Worm (Caenorhabditis elegans) whole organism, L2 larva: ENCODE data around the gene nhr-37.
A peak's percentile ranks its signal among the peaks of the same experiment; 100 is the strongest.

Source experiments
- C34F6.9 ChIP-seq: fragments of 150-350 bp; optimal IDR thresholded peaks from 2 replicates; lab custom pipeline; 2014; ENCODE audit warnings: missing biosample characterization, missing genetic modification characterization
- F13H6.1 ChIP-seq: sonication (generic microtip); optimal IDR thresholded peaks from 2 replicates; lab custom pipeline; 2016; ENCODE audit warnings: missing genetic modification characterization, missing compliant biosample characterization
- R02D3.7 ChIP-seq: fragments of 150-350 bp; optimal IDR thresholded peaks from 2 replicates; lab custom pipeline; 2014; ENCODE audit warnings: missing biosample characterization, missing genetic modification characterization
- Y55F3AM.14 ChIP-seq: fragments of 200-800 bp; sonication (Bioruptor generic); optimal IDR thresholded peaks from 2 replicates; lab custom pipeline; 2018; ENCODE audit warnings: mild to moderate bottlenecking, missing genetic modification characterization, missing compliant biosample characterization
- ZK546.5 ChIP-seq: sonication (generic microtip); optimal IDR thresholded peaks from 2 replicates; lab custom pipeline; 2017; ENCODE audit warnings: missing biosample characterization, missing genetic modification characterization
- alr-1 ChIP-seq: fragments of 150-350 bp; optimal IDR thresholded peaks from 2 replicates; lab custom pipeline; 2014; ENCODE audit warnings: missing biosample characterization, missing genetic modification characterization
- aly-2 ChIP-seq: fragments of 150-350 bp; optimal IDR thresholded peaks from 2 replicates; lab custom pipeline; 2014; ENCODE audit warnings: missing biosample characterization, missing genetic modification characterization
- ama-1 ChIP-seq: fragments of 150-350 bp; optimal IDR thresholded peaks from 2 replicates; lab custom pipeline; 2018; ENCODE audit warnings: inconsistent platforms
- blmp-1 ChIP-seq: sonication (generic microtip); optimal IDR thresholded peaks from 2 replicates; lab custom pipeline; 2017; ENCODE audit warnings: missing genetic modification characterization, mild to moderate bottlenecking, missing compliant biosample characterization, antibody characterized with exemption, moderate library complexity; ENCODE audit not compliant: insufficient read depth
- ceh-16 ChIP-seq: fragments of 150-350 bp; optimal IDR thresholded peaks from 2 replicates; lab custom pipeline; 2014; ENCODE audit warnings: missing biosample characterization, missing genetic modification characterization
- ceh-82 ChIP-seq: fragments of 150-350 bp; optimal IDR thresholded peaks from 2 replicates; lab custom pipeline; 2014; ENCODE audit warnings: missing biosample characterization, missing genetic modification characterization
- crh-2 ChIP-seq: sonication (generic microtip); optimal IDR thresholded peaks from 2 replicates; lab custom pipeline; 2017; ENCODE audit warnings: missing biosample characterization, missing genetic modification characterization
- dmd-4 ChIP-seq: sonication (generic microtip); optimal IDR thresholded peaks from 2 replicates; lab custom pipeline; 2017; ENCODE audit warnings: missing biosample characterization, missing genetic modification characterization
- egl-27 ChIP-seq: sonication (generic microtip); optimal IDR thresholded peaks from 3 replicates; lab custom pipeline; 2017; ENCODE audit warnings: missing biosample characterization, missing genetic modification reagents, missing genetic modification characterization
- elt-1 ChIP-seq: fragments of 150-350 bp; optimal IDR thresholded peaks from 2 replicates; lab custom pipeline; 2014; ENCODE audit warnings: missing biosample characterization, missing genetic modification characterization
- elt-3 ChIP-seq: sonication (generic microtip); optimal IDR thresholded peaks from 2 replicates; lab custom pipeline; 2017; ENCODE audit warnings: missing biosample characterization, missing genetic modification characterization
- fos-1 ChIP-seq: fragments of 150-350 bp; optimal IDR thresholded peaks from 2 replicates; lab custom pipeline; 2014; ENCODE audit warnings: missing biosample characterization, missing genetic modification characterization
- gmeb-1 ChIP-seq: fragments of 150-350 bp; optimal IDR thresholded peaks from 2 replicates; lab custom pipeline; 2014; ENCODE audit warnings: missing biosample characterization, missing genetic modification characterization
- lin-11 ChIP-seq: fragments of 150-350 bp; sonication (generic microtip); optimal IDR thresholded peaks from 2 replicates; lab custom pipeline; 2014; ENCODE audit warnings: missing biosample characterization, missing genetic modification characterization, inconsistent platforms, mixed read lengths
- lin-13 ChIP-seq: fragments of 150-350 bp; optimal IDR thresholded peaks from 2 replicates; lab custom pipeline; 2014; ENCODE audit warnings: missing biosample characterization, missing genetic modification reagents, missing genetic modification characterization
- lin-39 ChIP-seq: fragments of 150-350 bp; optimal IDR thresholded peaks from 2 replicates; lab custom pipeline; 2014; ENCODE audit warnings: missing biosample characterization, missing genetic modification reagents, missing genetic modification characterization
- lsy-2 ChIP-seq, 2 experiments: fragments of 150-350 bp in 1 of 2; sonication (generic microtip) in 1 of 2; optimal IDR thresholded peaks; 2 replicates each; lab custom pipeline; 2014 to 2017; ENCODE audit warnings: missing biosample characterization in 2 of 2, missing genetic modification characterization in 2 of 2
- mab-5 ChIP-seq: fragments of 150-350 bp; optimal IDR thresholded peaks from 2 replicates; lab custom pipeline; 2014; ENCODE audit warnings: missing biosample characterization, missing genetic modification characterization
- mbf-1 ChIP-seq: sonication (generic microtip); optimal IDR thresholded peaks from 2 replicates; lab custom pipeline; 2017; ENCODE audit warnings: missing biosample characterization, missing genetic modification characterization
- mdl-1 ChIP-seq, 2 experiments: fragments of 150-350 bp in 1 of 2; sonication (generic microtip) in 1 of 2; optimal IDR thresholded peaks; 2 replicates each; lab custom pipeline; 2017; ENCODE audit warnings: missing biosample characterization in 2 of 2, missing genetic modification characterization in 2 of 2
- nhr-10 ChIP-seq: sonication (generic microtip); optimal IDR thresholded peaks from 2 replicates; lab custom pipeline; 2017; ENCODE audit warnings: missing biosample characterization, missing genetic modification characterization
- nhr-11 ChIP-seq: fragments of 150-350 bp; optimal IDR thresholded peaks from 2 replicates; lab custom pipeline; 2014; ENCODE audit warnings: missing biosample characterization, missing genetic modification characterization
- nhr-12 ChIP-seq: fragments of 150-350 bp; optimal IDR thresholded peaks from 2 replicates; lab custom pipeline; 2014; ENCODE audit warnings: missing biosample characterization, missing genetic modification characterization
- nhr-129 ChIP-seq: fragments of 150-350 bp; optimal IDR thresholded peaks from 2 replicates; lab custom pipeline; 2014; ENCODE audit warnings: missing biosample characterization, missing genetic modification characterization
- nhr-21 ChIP-seq: fragments of 150-350 bp; optimal IDR thresholded peaks from 2 replicates; lab custom pipeline; 2014; ENCODE audit warnings: missing biosample characterization, missing genetic modification characterization
- nhr-23 ChIP-seq: fragments of 150-350 bp; optimal IDR thresholded peaks from 2 replicates; lab custom pipeline; 2014; ENCODE audit warnings: missing biosample characterization, missing genetic modification reagents, missing genetic modification characterization
- nhr-237 ChIP-seq: fragments of 150-350 bp; optimal IDR thresholded peaks from 2 replicates; lab custom pipeline; 2014; ENCODE audit warnings: missing biosample characterization, missing genetic modification characterization
- nhr-25 ChIP-seq: fragments of 150-350 bp; sonication (generic microtip); optimal IDR thresholded peaks from 3 replicates; lab custom pipeline; 2014; ENCODE audit warnings: missing biosample characterization, missing genetic modification characterization
- nhr-6 ChIP-seq: fragments of 150-350 bp; optimal IDR thresholded peaks from 2 replicates; lab custom pipeline; 2014; ENCODE audit warnings: missing biosample characterization, missing genetic modification characterization
- nhr-77 ChIP-seq: fragments of 150-350 bp; optimal IDR thresholded peaks from 2 replicates; lab custom pipeline; 2014; ENCODE audit warnings: missing biosample characterization, missing genetic modification characterization
- peb-1 ChIP-seq: fragments of 150-350 bp; optimal IDR thresholded peaks from 2 replicates; lab custom pipeline; 2014; ENCODE audit warnings: missing biosample characterization, missing genetic modification characterization
- sem-4 ChIP-seq: fragments of 150-350 bp; optimal IDR thresholded peaks from 2 replicates; lab custom pipeline; 2014; ENCODE audit warnings: missing biosample characterization, missing genetic modification reagents, missing genetic modification characterization
- skn-1 ChIP-seq: sonication (generic microtip); optimal IDR thresholded peaks from 2 replicates; lab custom pipeline; 2017; ENCODE audit warnings: missing biosample characterization, missing genetic modification characterization
- sma-3 ChIP-seq: sonication (generic microtip); optimal IDR thresholded peaks from 2 replicates; lab custom pipeline; 2016; ENCODE audit warnings: missing genetic modification reagents, missing genetic modification characterization, missing compliant biosample characterization
- sma-9 ChIP-seq, 2 experiments: fragments of 150-350 bp in 1 of 2; sonication (generic microtip) in 1 of 2; optimal IDR thresholded peaks; 2 replicates each; lab custom pipeline; 2014 to 2016; ENCODE audit warnings: missing genetic modification characterization in 2 of 2, mild to moderate bottlenecking in 1 of 2, missing biosample characterization in 1 of 2, missing compliant biosample characterization in 1 of 2, missing genetic modification reagents in 1 of 2, moderate library complexity in 1 of 2
- snpc-4 ChIP-seq: fragments of 150-350 bp; optimal IDR thresholded peaks from 2 replicates; lab custom pipeline; 2014; ENCODE audit warnings: missing biosample characterization, missing genetic modification characterization
- unc-39 ChIP-seq: fragments of 150-350 bp; optimal IDR thresholded peaks from 2 replicates; lab custom pipeline; 2014; ENCODE audit warnings: missing biosample characterization, missing genetic modification characterization
- unc-55 ChIP-seq: fragments of 150-350 bp; sonication (generic microtip); optimal IDR thresholded peaks from 3 replicates; lab custom pipeline; 2014; ENCODE audit warnings: missing biosample characterization, missing genetic modification reagents, missing genetic modification characterization
- unc-62 ChIP-seq: fragments of 150-350 bp; optimal IDR thresholded peaks from 2 replicates; lab custom pipeline; 2014; ENCODE audit warnings: missing biosample characterization, missing genetic modification reagents, missing genetic modification characterization
- zag-1 ChIP-seq: fragments of 150-350 bp; optimal IDR thresholded peaks from 2 replicates; lab custom pipeline; 2014; ENCODE audit warnings: missing biosample characterization, missing genetic modification characterization
- ztf-1 ChIP-seq: fragments of 200-800 bp; sonication (Bioruptor generic); conservative IDR thresholded peaks from 2 replicates; pipeline ENCODE4 v1.3.6; 2022; ENCODE audit warnings: missing genetic modification characterization, missing compliant biosample characterization
- ztf-11 ChIP-seq: sonication (generic microtip); optimal IDR thresholded peaks from 2 replicates; lab custom pipeline; 2017; ENCODE audit warnings: missing biosample characterization, missing genetic modification characterization
- ztf-4 ChIP-seq: fragments of 150-350 bp; optimal IDR thresholded peaks from 2 replicates; lab custom pipeline; 2014; ENCODE audit warnings: missing biosample characterization, missing genetic modification characterization

nhr-37 gene

DNA sequence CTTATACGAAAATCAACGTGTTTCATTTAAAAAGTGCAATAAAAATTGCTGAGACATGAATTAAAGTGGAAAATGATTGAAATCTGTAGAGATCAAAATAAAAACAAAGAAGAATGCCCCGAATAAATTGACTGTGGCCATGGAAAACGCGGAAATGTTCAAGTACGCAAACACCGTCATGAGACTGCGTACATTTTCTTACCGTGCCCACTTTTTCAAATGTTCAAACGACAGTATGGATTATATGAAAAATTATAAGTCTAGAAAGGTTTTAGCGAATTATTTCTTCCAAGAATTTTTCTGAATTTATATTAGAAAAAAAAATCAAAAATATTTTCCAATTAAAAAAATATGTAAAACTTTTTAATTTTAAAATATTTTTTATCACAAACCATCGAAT, 10.5 kb upstream of the nhr-37 start:
- TF ChIP-seq nhr-129 (tag; lab: Kevin White, UChicago) (peak; percentile 12), lsy-2 (tag; optimal IDR thresholded peaks at IDR 0.05; lab: Kevin White, UChicago) (peak in 1 of 2 experiments; percentile 89), skn-1 (no peak), C34F6.9 (peak; percentile 7), gmeb-1 (tag; lab: Kevin White, UChicago) (no peak)

DNA sequence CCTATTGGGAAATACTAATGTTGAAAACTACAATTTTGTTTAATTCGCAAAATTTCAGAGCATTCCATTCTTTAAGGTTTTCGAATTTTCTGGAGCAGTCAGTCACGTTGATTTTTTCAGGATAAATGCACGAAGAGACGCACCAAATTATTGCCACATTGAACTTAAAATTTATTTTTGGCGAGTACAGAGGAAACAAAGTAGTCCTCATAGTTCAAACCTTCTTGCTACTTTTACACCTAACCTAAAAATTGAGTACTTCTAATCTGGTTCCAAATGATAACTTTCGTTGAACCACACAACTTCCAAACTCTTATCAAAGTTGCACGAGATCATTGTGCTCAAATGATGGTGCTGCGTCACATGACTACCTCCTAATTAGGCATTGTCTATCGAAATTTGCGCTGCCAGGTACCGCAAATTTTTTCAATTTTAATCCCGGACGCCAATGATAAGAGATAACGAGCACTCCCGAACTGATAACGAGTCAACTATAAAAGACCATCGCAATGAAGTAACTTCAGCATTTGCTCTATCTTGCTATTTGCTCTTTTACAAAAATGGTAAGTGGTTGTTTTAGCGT, 7.8 kb upstream of the nhr-37 start, which contains the start of gene cpr-4:
cpr-4 (plus strand) TSS at position 523 of the 583 bp plus-strand sequence.
- TF ChIP-seq lsy-2 (tag; optimal IDR thresholded peaks at IDR 0.05; lab: Kevin White, UChicago) (peak in 1 of 2 experiments; percentile 29), mab-5 (no peak), zag-1 (no peak), blmp-1 (no peak), nhr-23 (tag; lab: Kevin White, UChicago) (no peak), nhr-12 (no peak), ztf-11 (no peak), nhr-10 (tag; lab: Kevin White, UChicago) (no peak), sma-9 (GFP tag; optimal IDR thresholded peaks at IDR 0.05; lab: Kevin White, UChicago) (peak; percentile 81), sma-9 (tag; optimal IDR thresholded peaks at IDR 0.05; lab: Kevin White, UChicago) (no peak), unc-55 (GFP tag; lab: Kevin White, UChicago) (no peak), ztf-1 (GFP tag; lab: Robert Waterston, UW) (no peak), elt-1 (tag; lab: Kevin White, UChicago) (no peak), ceh-82 (tag; lab: Kevin White, UChicago) (no peak), lin-11 (no peak), C34F6.9 (no peak), sma-3 (peak; percentile 47), unc-39 (tag; lab: Kevin White, UChicago) (no peak), dmd-4 (no peak), snpc-4 (tag; lab: Kevin White, UChicago) (no peak), gmeb-1 (tag; lab: Kevin White, UChicago) (peak; percentile 50), elt-3 (tag; lab: Kevin White, UChicago) (no peak), peb-1 (tag; lab: Kevin White, UChicago) (no peak), nhr-25 (tag; lab: Kevin White, UChicago) (no peak), R02D3.7 (tag; lab: Kevin White, UChicago) (no peak), aly-2 (no peak), ama-1 (lab: Kevin White, UChicago) (peak; percentile 20), ZK546.5 (tag; lab: Kevin White, UChicago) (no peak), nhr-237 (no peak), mdl-1 (tag; optimal IDR thresholded peaks at IDR 0.05; lab: Kevin White, UChicago) (peak in 1 of 2 experiments; percentile 8), egl-27 (no peak), nhr-77 (no peak), lin-39 (tag; lab: Kevin White, UChicago) (no peak), unc-62 (GFP tag; lab: Kevin White, UChicago) (no peak), nhr-11 (no peak), ztf-4 (tag; lab: Kevin White, UChicago) (no peak), Y55F3AM.14 (GFP tag; lab: Kevin White, UChicago) (no peak), mbf-1 (no peak), skn-1 (no peak), nhr-129 (tag; lab: Kevin White, UChicago) (peak; percentile 19), fos-1 (tag; lab: Kevin White, UChicago) (peak; percentile 89), nhr-21 (tag; lab: Kevin White, UChicago) (no peak), nhr-6 (tag; lab: Kevin White, UChicago) (no peak), lin-13 (no peak), ceh-16 (tag; lab: Kevin White, UChicago) (no peak), F13H6.1 (tag; lab: Kevin White, UChicago) (peak; percentile 50), sem-4 (tag; lab: Kevin White, UChicago) (no peak), alr-1 (tag; lab: Kevin White, UChicago) (no peak), crh-2 (tag; lab: Kevin White, UChicago) (peak; percentile 76)
